Worm (Caenorhabditis elegans) whole organism, mixed stage, embryonic: Measurements from ENCODE around the gene hif-1.

Experiments used
- blmp-1 ChIP-seq: fragments of 150-350 bp; optimal IDR thresholded peaks from 2 replicates; lab custom pipeline; 2014; ENCODE audit warnings: missing biosample characterization, missing genetic modification characterization
- ceh-83 ChIP-seq: fragments of 200-800 bp; sonication (Bioruptor generic); optimal IDR thresholded peaks from 2 replicates; lab custom pipeline; 2018; ENCODE audit warnings: mild to moderate bottlenecking, missing genetic modification characterization, missing compliant biosample characterization
- drap-1 ChIP-seq: fragments of 200-800 bp; sonication (Bioruptor generic); optimal IDR thresholded peaks from 3 replicates; lab custom pipeline; 2018; ENCODE audit warnings: mild to moderate bottlenecking, missing genetic modification characterization, missing compliant biosample characterization
- elt-1 ChIP-seq: sonication (generic microtip); optimal IDR thresholded peaks from 2 replicates; lab custom pipeline; 2017; ENCODE audit warnings: missing genetic modification characterization, mild to moderate bottlenecking, missing compliant biosample characterization, antibody characterized with exemption, moderate library complexity, borderline replicate concordance; ENCODE audit not compliant: insufficient read depth
- nhr-12 ChIP-seq: fragments of 150-350 bp; optimal IDR thresholded peaks from 2 replicates; lab custom pipeline; 2014; ENCODE audit warnings: missing biosample characterization, missing genetic modification characterization
- nhr-28 ChIP-seq: fragments of 150-350 bp; optimal IDR thresholded peaks from 2 replicates; lab custom pipeline; 2014; ENCODE audit warnings: missing biosample characterization, missing genetic modification characterization
- nhr-76 ChIP-seq: sonication (generic microtip); optimal IDR thresholded peaks from 2 replicates; lab custom pipeline; 2017; ENCODE audit warnings: missing biosample characterization, missing genetic modification characterization
- pha-4 ChIP-seq: fragments of 150-350 bp; optimal IDR thresholded peaks from 2 replicates; lab custom pipeline; 2018; ENCODE audit warnings: missing biosample characterization, missing genetic modification reagents, missing genetic modification characterization
- sptf-1 ChIP-seq: sonication (generic microtip); optimal IDR thresholded peaks from 2 replicates; lab custom pipeline; 2017; ENCODE audit warnings: mild to moderate bottlenecking, missing genetic modification characterization, moderate library complexity, missing compliant biosample characterization
- tbx-8 ChIP-seq: fragments of 200-800 bp; sonication (Bioruptor generic); optimal IDR thresholded peaks from 2 replicates; lab custom pipeline; 2018; ENCODE audit warnings: mild to moderate bottlenecking, missing genetic modification characterization, moderate library complexity, missing compliant biosample characterization
- unc-62 ChIP-seq: fragments of 150-350 bp; optimal IDR thresholded peaks from 2 replicates; lab custom pipeline; 2014; ENCODE audit warnings: missing biosample characterization, missing genetic modification reagents, missing genetic modification characterization
- ztf-11 ChIP-seq: fragments of 150-350 bp; optimal IDR thresholded peaks from 2 replicates; lab custom pipeline; 2014; ENCODE audit warnings: missing biosample characterization, missing genetic modification characterization

DNA sequence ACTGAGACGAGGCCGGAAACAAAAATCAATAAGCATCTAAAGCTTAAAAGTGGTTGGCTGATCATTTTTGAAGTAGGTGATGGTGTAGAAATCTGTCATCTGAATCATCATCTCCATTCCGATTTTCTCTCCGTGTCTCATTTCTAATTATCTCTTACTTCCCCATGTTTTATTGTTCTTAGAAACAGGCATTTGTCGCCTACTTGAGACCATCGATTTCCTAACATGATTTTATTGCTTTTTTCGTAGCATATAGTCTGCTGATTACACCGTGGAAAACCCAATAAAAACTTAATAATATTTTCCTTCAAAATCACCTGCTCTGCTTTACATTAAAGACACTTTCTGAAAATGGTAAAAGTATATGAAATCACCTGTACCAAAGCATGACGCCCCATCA is 4.9 kb upstream of the hif-1 start, which contains the start of gene F38A6.4:
- no peak for TF ChIP-seq nhr-76
- no peak for TF ChIP-seq unc-62
- TF ChIP-seq sptf-1 (tag; lab: Kevin White, UChicago): no peak
- no peak for TF ChIP-seq elt-1 (tag; lab: Kevin White, UChicago)
- no peak for TF ChIP-seq blmp-1 (tag; lab: Kevin White, UChicago)
- no peak for TF ChIP-seq pha-4 (tag; lab: Kevin White, UChicago)
- no peak for TF ChIP-seq drap-1
- TF ChIP-seq tbx-8 (GFP tag; lab: Kevin White, UChicago): no peak
- TF ChIP-seq nhr-12 (tag; lab: Kevin White, UChicago): no peak
- TF ChIP-seq nhr-28 (tag; lab: Kevin White, UChicago): no peak
- TF ChIP-seq ceh-83 (GFP tag; lab: Kevin White, UChicago): no peak
- TF ChIP-seq ztf-11: no peak
